Worm (Caenorhabditis elegans): ENCODE data around the gene nhx-3.
A peak's percentile ranks its signal among the peaks of the same experiment; 100 is the strongest.
"Not testable (repeated sequence)": the region's sequence is repeated elsewhere in the genome, so short reads cannot be mapped to it uniquely, and the experiment has no call there.

Gene nhx-3

ce11 chrV:7514939-7515338 lies 30.4 kb downstream of the nhx-3 start, which contains the start of gene srb-18:
Gene srb-18, plus strand, starts transcription at chrV:7515239.
- TF ChIP-seq gmeb-1 (tag; optimal IDR thresholded peaks at IDR 0.05) (no peak), mbf-1 (tag; optimal IDR thresholded peaks at IDR 0.05) (no peak), fos-1 (tag; optimal IDR thresholded peaks at IDR 0.05) (no peak), zag-1 (tag; optimal IDR thresholded peaks at IDR 0.05) (no peak), nhr-21 (tag; optimal IDR thresholded peaks at IDR 0.05) (no peak), nhr-25 (tag; optimal IDR thresholded peaks at IDR 0.05) (no peak), ama-1 (optimal IDR thresholded peaks at IDR 0.05) (no peak), dmd-4 (tag; optimal IDR thresholded peaks at IDR 0.05) (no peak), elt-1 (tag; optimal IDR thresholded peaks at IDR 0.05) (no peak), ztf-11 (tag; optimal IDR thresholded peaks at IDR 0.05) (no peak)

DNA sequence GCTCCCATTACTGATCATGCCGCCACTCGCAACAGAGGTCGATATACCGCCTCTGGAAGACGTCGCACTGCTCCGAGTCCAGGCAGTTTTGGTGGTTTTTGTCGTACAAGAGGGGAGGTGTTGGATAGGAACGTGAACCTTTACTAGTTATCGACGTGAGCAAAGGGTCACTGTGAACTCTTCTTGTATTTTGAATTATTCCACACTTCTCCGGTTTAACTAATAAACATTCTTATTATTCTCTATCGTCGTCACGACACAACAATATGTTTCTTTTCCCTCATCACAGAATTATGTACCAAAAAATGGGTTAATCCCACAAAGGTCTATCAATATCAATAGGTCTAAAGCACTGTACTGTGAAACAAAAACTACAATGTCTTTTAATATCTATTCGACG lies 33.9 kb downstream of the nhx-3 start, which contains the start of gene nhr-171:
Gene nhr-171 (plus strand): TSS at position 301 of the 400 bp plus-strand sequence.
- not testable (repeated sequence) for TF ChIP-seq mdl-1, nhr-23, skn-1 (tag; optimal IDR thresholded peaks at IDR 0.05)

DNA sequence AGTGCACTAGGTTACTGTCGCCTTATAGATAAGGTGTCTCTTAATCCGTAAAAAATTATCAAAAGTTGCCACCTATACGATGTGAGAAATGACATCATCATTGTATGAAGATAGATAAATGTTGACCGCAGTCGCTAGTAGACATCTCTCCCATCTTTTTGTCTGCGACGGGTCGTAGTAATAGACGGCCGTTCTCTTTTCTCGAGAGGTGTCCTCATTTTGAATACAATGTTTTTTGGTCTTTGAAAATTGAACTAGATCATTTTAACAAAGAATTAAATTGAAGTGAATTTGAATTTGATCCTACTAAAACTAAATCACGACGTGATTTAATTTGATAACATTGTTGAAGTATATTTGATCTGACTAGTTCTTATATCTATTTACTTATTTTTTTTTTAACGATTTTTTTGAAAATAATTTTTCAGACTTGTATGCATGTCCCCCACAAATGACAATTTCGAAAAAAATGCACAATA lies 36.7 kb downstream of the nhx-3 start, which contains the start of the genes str-31 and nhr-172:
Gene str-31 (minus strand): TSS at position 101 of the 479 bp plus-strand sequence.
Gene nhr-172 (plus strand): TSS at position 429 of the 479 bp plus-strand sequence.
- TF ChIP-seq sma-9 (GFP tag; optimal IDR thresholded peaks at IDR 0.05) (peak; percentile 1), sma-9 (tag; optimal IDR thresholded peaks at IDR 0.05) (no peak), egl-27 (tag; optimal IDR thresholded peaks at IDR 0.05) (no peak), fos-1 (tag; optimal IDR thresholded peaks at IDR 0.05) (no peak), nhr-77 (tag; optimal IDR thresholded peaks at IDR 0.05) (no peak)

DNA sequence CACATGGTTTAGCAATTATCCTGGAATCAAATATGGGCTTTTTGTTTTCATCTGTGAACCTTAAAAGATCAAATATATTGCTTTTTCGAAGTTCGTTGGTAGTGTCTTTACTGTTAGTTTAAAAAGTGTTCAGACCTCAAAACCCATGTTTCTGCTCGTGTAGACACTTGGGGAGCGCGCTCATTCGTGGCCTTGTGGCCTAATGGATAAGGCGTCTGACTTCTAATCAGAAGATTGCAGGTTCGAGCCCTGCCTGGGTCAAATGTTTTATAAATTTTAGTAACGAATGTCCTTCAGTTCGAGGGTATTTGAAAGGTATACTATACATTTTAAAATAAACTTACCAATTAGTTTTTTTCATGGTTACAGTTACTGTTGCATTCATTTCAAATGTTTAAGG lies 39.1 kb downstream of the nhx-3 start:
- TF ChIP-seq sma-9 (GFP tag; optimal IDR thresholded peaks at IDR 0.05) (peak; percentile 34), sma-9 (tag; optimal IDR thresholded peaks at IDR 0.05) (no peak), aly-2 (tag; optimal IDR thresholded peaks at IDR 0.05) (no peak), nhr-21 (tag; optimal IDR thresholded peaks at IDR 0.05) (peak; percentile 10)

ce11 chrV:7504271-7504670 lies 41.1 kb downstream of the nhx-3 start, which contains the start of gene srh-229:
Gene srh-229, minus strand, starts transcription at chrV:7504371.
- TF ChIP-seq skn-1 (tag; optimal IDR thresholded peaks at IDR 0.05) (no peak), sem-4 (tag; optimal IDR thresholded peaks at IDR 0.05) (no peak), lin-13 (GFP tag; optimal IDR thresholded peaks at IDR 0.05) (no peak), nhr-6 (tag; optimal IDR thresholded peaks at IDR 0.05) (no peak), lsy-2 (tag; optimal IDR thresholded peaks at IDR 0.05) (no peak), dmd-4 (tag; optimal IDR thresholded peaks at IDR 0.05) (no peak), lin-11 (tag; optimal IDR thresholded peaks at IDR 0.05) (no peak), alr-1 (tag; optimal IDR thresholded peaks at IDR 0.05) (no peak), elt-3 (tag; optimal IDR thresholded peaks at IDR 0.05) (no peak), nhr-21 (tag; optimal IDR thresholded peaks at IDR 0.05) (no peak), nhr-23 (tag; optimal IDR thresholded peaks at IDR 0.05) (no peak)

DNA sequence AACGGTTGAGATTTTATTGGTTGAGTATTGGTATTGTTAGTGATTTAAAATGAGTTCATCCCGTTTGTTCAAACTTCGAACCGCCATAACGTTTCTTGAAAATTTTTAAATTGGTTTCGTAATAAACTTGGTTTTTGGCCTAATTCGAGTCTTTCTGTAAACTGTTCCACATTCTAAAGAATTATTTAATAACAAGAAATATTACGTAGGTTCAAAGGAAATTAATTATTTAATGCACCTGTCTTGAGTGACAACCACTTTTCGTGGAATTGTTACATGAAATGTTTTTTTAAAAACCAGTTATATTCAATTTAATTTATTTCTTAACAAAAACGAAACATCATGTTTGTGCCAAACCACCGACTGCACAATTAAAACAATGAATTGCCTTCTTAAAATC lies 44.1 kb downstream of the nhx-3 start:
- TF ChIP-seq ztf-1 (GFP tag; conservative IDR thresholded peaks at IDR 0.05): no peak
- no peak for TF ChIP-seq nhr-12 (tag; optimal IDR thresholded peaks at IDR 0.05)
- no peak for TF ChIP-seq nhr-21 (tag; optimal IDR thresholded peaks at IDR 0.05)
- no peak for TF ChIP-seq zag-1 (tag; optimal IDR thresholded peaks at IDR 0.05)
- no peak for TF ChIP-seq elt-1 (tag; optimal IDR thresholded peaks at IDR 0.05)
- TF ChIP-seq R02D3.7 (tag; optimal IDR thresholded peaks at IDR 0.05): no peak
- no peak for TF ChIP-seq lin-11 (tag; optimal IDR thresholded peaks at IDR 0.05)
- TF ChIP-seq nhr-10 (tag; optimal IDR thresholded peaks at IDR 0.05): no peak
- no peak for TF ChIP-seq nhr-23 (tag; optimal IDR thresholded peaks at IDR 0.05)
- no peak for TF ChIP-seq ztf-11 (tag; optimal IDR thresholded peaks at IDR 0.05)
- TF ChIP-seq unc-55 (GFP tag; optimal IDR thresholded peaks at IDR 0.05): no peak
- no peak for TF ChIP-seq lin-13 (GFP tag; optimal IDR thresholded peaks at IDR 0.05)
- TF ChIP-seq dmd-4 (tag; optimal IDR thresholded peaks at IDR 0.05): no peak
- no peak for TF ChIP-seq elt-3 (tag; optimal IDR thresholded peaks at IDR 0.05)
- no peak for TF ChIP-seq ceh-16 (tag; optimal IDR thresholded peaks at IDR 0.05)
- TF ChIP-seq aly-2 (tag; optimal IDR thresholded peaks at IDR 0.05): no peak
- TF ChIP-seq fos-1 (tag; optimal IDR thresholded peaks at IDR 0.05): no peak
- no peak for TF ChIP-seq alr-1 (tag; optimal IDR thresholded peaks at IDR 0.05)

All from whole organism, L2 larva.